Fruit fly (Drosophila melanogaster) whole organism, embryonic: ENCODE results near the gene CG31816.

ENCODE experiments used
- Atf-2 ChIP-seq: fragments of 200-800 bp; sonication (Bioruptor generic); optimal IDR thresholded peaks from 2 replicates; lab custom pipeline; 2016; ENCODE audit warnings: missing biosample characterization, missing genetic modification characterization
- CG10366 ChIP-seq: fragments of 200-800 bp; sonication (Bioruptor generic); IDR thresholded peaks from 2 replicates; pipeline ENCODE4 v1.3.6; 2022; ENCODE audit warnings: missing biosample characterization, missing genetic modification characterization
- CG10959 ChIP-seq: fragments of 200-800 bp; sonication (Bioruptor generic); IDR thresholded peaks from 2 replicates; pipeline ENCODE4 v1.3.6; 2022; ENCODE audit warnings: missing biosample characterization, missing genetic modification characterization
- CG11723 ChIP-seq: fragments of 200-800 bp; sonication (Bioruptor generic); optimal IDR thresholded peaks from 2 replicates; lab custom pipeline; 2017; ENCODE audit warnings: missing biosample characterization, mild to moderate bottlenecking, missing genetic modification characterization
- CG12769 ChIP-seq: fragments of 200-800 bp; sonication (Bioruptor generic); optimal IDR thresholded peaks from 2 replicates; lab custom pipeline; 2019; ENCODE audit warnings: missing biosample characterization, mild to moderate bottlenecking, missing genetic modification characterization, moderate library complexity
- CG12942 ChIP-seq: fragments of 200-800 bp; sonication (Bioruptor generic); optimal IDR thresholded peaks from 3 replicates; lab custom pipeline; 2016; ENCODE audit warnings: missing biosample characterization, missing genetic modification characterization
- CG13296 ChIP-seq: fragments of 200-800 bp; sonication (Bioruptor generic); optimal IDR thresholded peaks from 3 replicates; lab custom pipeline; 2018; ENCODE audit warnings: missing biosample characterization, mild to moderate bottlenecking, missing genetic modification characterization
- CG14050 ChIP-seq: fragments of 200-800 bp; sonication (Bioruptor generic); IDR thresholded peaks from 3 replicates; pipeline ENCODE4 v1.3.6; 2022; ENCODE audit warnings: missing biosample characterization, missing genetic modification characterization
- CG14441 ChIP-seq: fragments of 200-800 bp; sonication (Bioruptor generic); IDR thresholded peaks from 2 replicates; pipeline ENCODE4 v1.3.6; 2022; ENCODE audit warnings: missing biosample characterization, missing genetic modification characterization
- CG14710 ChIP-seq: fragments of 200-800 bp; sonication (Bioruptor generic); optimal IDR thresholded peaks from 3 replicates; lab custom pipeline; 2019; ENCODE audit warnings: missing biosample characterization, mild to moderate bottlenecking, missing genetic modification characterization, moderate library complexity
- CG15011 ChIP-seq: fragments of 200-800 bp; sonication (Bioruptor generic); optimal IDR thresholded peaks from 3 replicates; lab custom pipeline; 2018; ENCODE audit warnings: missing biosample characterization, mild to moderate bottlenecking, missing genetic modification characterization
- CG15479 ChIP-seq: fragments of 200-800 bp; sonication (Bioruptor generic); optimal IDR thresholded peaks from 3 replicates; lab custom pipeline; 2019; ENCODE audit warnings: missing biosample characterization, mild to moderate bottlenecking, missing genetic modification characterization, moderate library complexity
- CG16863 ChIP-seq: fragments of 200-800 bp; sonication (Bioruptor generic); optimal IDR thresholded peaks from 3 replicates; lab custom pipeline; 2016; ENCODE audit warnings: missing biosample characterization, missing genetic modification characterization
- CG17186 ChIP-seq: fragments of 200-800 bp; sonication (Bioruptor generic); optimal IDR thresholded peaks from 3 replicates; lab custom pipeline; 2017; ENCODE audit warnings: missing biosample characterization, missing genetic modification reagents, missing genetic modification characterization
- CG18262 ChIP-seq: fragments of 200-800 bp; optimal IDR thresholded peaks from 3 replicates; lab custom pipeline; 2019; ENCODE audit warnings: missing biosample characterization, mild to moderate bottlenecking, missing genetic modification characterization, moderate library complexity
- CG18619 ChIP-seq: fragments of 200-800 bp; sonication (Bioruptor generic); optimal IDR thresholded peaks from 3 replicates; lab custom pipeline; 2017; ENCODE audit warnings: missing biosample characterization, mild to moderate bottlenecking, missing genetic modification characterization
- CG2202 ChIP-seq: fragments of 200-800 bp; sonication (Bioruptor generic); optimal IDR thresholded peaks from 2 replicates; lab custom pipeline; 2018; ENCODE audit warnings: missing biosample characterization, mild to moderate bottlenecking, missing genetic modification characterization
- CG2889 ChIP-seq: fragments of 200-800 bp; sonication (Bioruptor generic); IDR thresholded peaks from 3 replicates; pipeline ENCODE4 v1.3.6; 2022; ENCODE audit warnings: missing biosample characterization, missing genetic modification characterization
- CG30403 ChIP-seq: fragments of 200-800 bp; sonication (Bioruptor generic); optimal IDR thresholded peaks from 3 replicates; lab custom pipeline; 2016; ENCODE audit warnings: missing biosample characterization, missing genetic modification characterization
- CG33213 ChIP-seq: fragments of 200-800 bp; sonication (Bioruptor generic); optimal IDR thresholded peaks from 3 replicates; lab custom pipeline; 2016; ENCODE audit warnings: missing biosample characterization, missing genetic modification characterization
- CG3847 ChIP-seq: fragments of 200-800 bp; sonication (Bioruptor generic); IDR thresholded peaks from 2 replicates; pipeline ENCODE4 v1.3.6; 2022; ENCODE audit warnings: missing biosample characterization, missing genetic modification characterization
- CG5180 ChIP-seq: fragments of 200-800 bp; sonication (Bioruptor generic); optimal IDR thresholded peaks from 3 replicates; lab custom pipeline; 2017; ENCODE audit warnings: missing biosample characterization, missing genetic modification characterization, mild to moderate bottlenecking, moderate library complexity, missing genetic modification reagents
- CG6175 ChIP-seq: fragments of 200-800 bp; sonication (Bioruptor generic); IDR thresholded peaks from 3 replicates; pipeline ENCODE4 v1.3.6; 2022; ENCODE audit warnings: missing biosample characterization, missing genetic modification characterization
- CG6272 ChIP-seq: fragments of 200-800 bp; sonication (Bioruptor generic); IDR thresholded peaks from 2 replicates; pipeline ENCODE4 v1.3.6; 2022; ENCODE audit warnings: missing biosample characterization, missing genetic modification characterization
- CG6689 ChIP-seq: fragments of 200-800 bp; sonication (Bioruptor generic); IDR thresholded peaks from 2 replicates; pipeline ENCODE4 v1.3.6; 2022; ENCODE audit warnings: missing biosample characterization, missing genetic modification characterization
- CG7357 ChIP-seq: fragments of 200-800 bp; sonication (Bioruptor generic); IDR thresholded peaks from 3 replicates; pipeline ENCODE4 v1.3.6; 2022; ENCODE audit warnings: missing biosample characterization, missing genetic modification characterization
- CG9727 ChIP-seq: fragments of 200-800 bp; sonication (Bioruptor generic); optimal IDR thresholded peaks from 3 replicates; lab custom pipeline; 2017; ENCODE audit warnings: missing biosample characterization, mild to moderate bottlenecking, missing genetic modification characterization
- Doc2 ChIP-seq: fragments of 200-800 bp; sonication (Bioruptor generic); IDR thresholded peaks from 2 replicates; pipeline ENCODE4 v1.3.6; 2022; ENCODE audit warnings: missing biosample characterization, missing genetic modification characterization
- Eip74EF ChIP-seq, 2 experiments: fragments of 200-800 bp in 1 of 2; fragments of >200 bp in 1 of 2; sonication (Bioruptor generic) in 1 of 2; optimal IDR thresholded peaks; 2 replicates each; lab custom pipeline; 2017 to 2019; ENCODE audit warnings: missing biosample characterization in 2 of 2, missing genetic modification characterization in 2 of 2, mild to moderate bottlenecking in 1 of 2, moderate library complexity in 1 of 2
- MESR4 ChIP-seq: fragments of 200-800 bp; sonication (Bioruptor generic); optimal IDR thresholded peaks from 2 replicates; lab custom pipeline; 2018; ENCODE audit warnings: missing biosample characterization, mild to moderate bottlenecking, missing genetic modification characterization, moderate library complexity
- Meics ChIP-seq: fragments of 200-800 bp; sonication (Bioruptor generic); optimal IDR thresholded peaks from 2 replicates; lab custom pipeline; 2017; ENCODE audit warnings: missing biosample characterization, mild to moderate bottlenecking, missing genetic modification characterization
- amos ChIP-seq: fragments of 200-800 bp; sonication (Bioruptor generic); IDR thresholded peaks from 2 replicates; pipeline ENCODE4 v1.3.6; 2022; ENCODE audit warnings: missing biosample characterization, missing genetic modification characterization; ENCODE audit not compliant: partially characterized antibody
- chinmo ChIP-seq: fragments of 200-800 bp; sonication (Bioruptor generic); IDR thresholded peaks from 4 replicates; pipeline ENCODE4 v1.3.6; 2022; ENCODE audit warnings: missing biosample characterization, missing genetic modification characterization; ENCODE audit not compliant: partially characterized antibody
- crp ChIP-seq, 2 experiments: fragments of 200-800 bp; sonication (Bioruptor generic); optimal IDR thresholded peaks; 2 replicates in 1 of 2; 3 replicates in 1 of 2; lab custom pipeline; 2017; ENCODE audit warnings: missing biosample characterization in 2 of 2, missing genetic modification characterization in 2 of 2, mild to moderate bottlenecking in 1 of 2, moderate library complexity in 1 of 2
- dimm ChIP-seq: fragments of 200-800 bp; sonication (Bioruptor generic); IDR thresholded peaks from 2 replicates; pipeline ENCODE4 v1.3.6; 2022; ENCODE audit warnings: missing biosample characterization, missing genetic modification characterization
- ems ChIP-seq: fragments of 200-800 bp; sonication (Bioruptor generic); optimal IDR thresholded peaks from 3 replicates; lab custom pipeline; 2016; ENCODE audit warnings: missing biosample characterization, missing genetic modification characterization
- gem ChIP-seq: fragments of 200-800 bp; sonication (Bioruptor generic); optimal IDR thresholded peaks from 2 replicates; lab custom pipeline; 2019; ENCODE audit warnings: missing biosample characterization, mild to moderate bottlenecking, missing genetic modification characterization, moderate library complexity
- klu ChIP-seq: fragments of 200-800 bp; sonication (Bioruptor generic); IDR thresholded peaks from 2 replicates; pipeline ENCODE4 v1.3.6; 2022; ENCODE audit warnings: missing biosample characterization, missing genetic modification characterization
- lbe ChIP-seq: fragments of 200-800 bp; sonication (Bioruptor generic); optimal IDR thresholded peaks from 2 replicates; lab custom pipeline; 2016; ENCODE audit warnings: missing biosample characterization, mild to moderate bottlenecking, missing genetic modification characterization
- ranshi ChIP-seq: fragments of 200-800 bp; sonication (Bioruptor generic); IDR thresholded peaks from 2 replicates; pipeline ENCODE4 v1.3.6; 2022; ENCODE audit warnings: missing biosample characterization, missing genetic modification characterization
- run ChIP-seq: fragments of 200-800 bp; sonication (Bioruptor generic); optimal IDR thresholded peaks from 3 replicates; lab custom pipeline; 2018; ENCODE audit warnings: missing biosample characterization, mild to moderate bottlenecking, missing genetic modification characterization
- salm ChIP-seq: fragments of 200-800 bp; sonication (Bioruptor generic); optimal IDR thresholded peaks from 2 replicates; lab custom pipeline; 2018; ENCODE audit warnings: missing biosample characterization, mild to moderate bottlenecking, missing genetic modification characterization
- sc ChIP-seq, 3 experiments: fragments of >200 bp in 2 of 3; fragments of 200-800 bp in 1 of 3; sonication (Bioruptor generic) in 1 of 3; optimal IDR thresholded peaks; 2 replicates in 2 of 3; 3 replicates in 1 of 3; lab custom pipeline; 2017; ENCODE audit warnings: mild to moderate bottlenecking in 1 of 3, missing biosample characterization in 1 of 3, missing genetic modification characterization in 1 of 3, missing genetic modification reagents in 1 of 3
- sens-2 ChIP-seq: fragments of 200-800 bp; sonication (Bioruptor generic); IDR thresholded peaks from 2 replicates; pipeline ENCODE4 v1.3.6; 2022; ENCODE audit warnings: missing biosample characterization, missing genetic modification characterization
- sob ChIP-seq: fragments of 200-800 bp; sonication (Bioruptor generic); IDR thresholded peaks from 2 replicates; pipeline ENCODE4 v1.3.6; 2022; ENCODE audit warnings: missing biosample characterization, missing genetic modification characterization
- ttk ChIP-seq: fragments of 200-800 bp; sonication (Bioruptor generic); IDR thresholded peaks from 2 replicates; pipeline ENCODE4 v2.1.2; 2022; ENCODE audit warnings: missing biosample characterization, missing genetic modification characterization
- twi ChIP-seq: fragments of 200-800 bp; optimal IDR thresholded peaks from 2 replicates; lab custom pipeline; 2019; ENCODE audit warnings: missing biosample characterization, mild to moderate bottlenecking, missing genetic modification characterization, moderate library complexity
- vfl ChIP-seq: fragments of 200-800 bp; sonication (Bioruptor generic); optimal IDR thresholded peaks from 2 replicates; lab custom pipeline; 2016; ENCODE audit warnings: missing biosample characterization, missing genetic modification characterization
- zen2 ChIP-seq: fragments of 200-800 bp; sonication (Bioruptor generic); IDR thresholded peaks from 3 replicates; pipeline ENCODE4 v1.3.6; 2022; ENCODE audit warnings: missing biosample characterization, missing genetic modification characterization; ENCODE audit not compliant: partially characterized antibody
- zfh1 ChIP-seq: fragments of 200-800 bp; sonication (Bioruptor generic); IDR thresholded peaks from 3 replicates; pipeline ENCODE4 v1.3.6; 2022; ENCODE audit warnings: missing biosample characterization, missing genetic modification characterization

The CG31816 gene

dm6 chr2L:16526015-16526518 is 16.3 kb upstream of the CG31816 start (continued):
- TF ChIP-seq CG14441 (GFP tag; lab: Robert Waterston, UW) (peak; percentile 60), CG18262 (tag; lab: Kevin White, UChicago) (no peak), CG7357 (GFP tag; lab: Robert Waterston, UW) (no peak), Doc2 (no peak), CG2889 (GFP tag; lab: Robert Waterston, UW) (no peak), gem (tag; lab: Kevin White, UChicago) (no peak), MESR4 (no peak), chinmo (GFP tag; lab: Robert Waterston, UW) (peak; percentile 100), Meics (GFP tag; lab: Kevin White, UChicago) (no peak), CG3847 (GFP tag; lab: Robert Waterston, UW) (peak; percentile 9; the same call in 1 of the 2 replicates), sens-2 (GFP tag; lab: Robert Waterston, UW) (no peak), CG2202 (tag; lab: Kevin White, UChicago) (peak; percentile 33), CG6272 (GFP tag; lab: Robert Waterston, UW) (no peak), run (tag; lab: Kevin White, UChicago) (no peak), CG12942 (GFP tag; lab: Kevin White, UChicago) (no peak), salm (tag; lab: Kevin White, UChicago) (peak; percentile 11), lbe (GFP tag; lab: Kevin White, UChicago) (peak; percentile 70), CG14710 (tag; lab: Kevin White, UChicago) (no peak), ems (GFP tag; lab: Kevin White, UChicago) (no peak), CG14050 (GFP tag; lab: Robert Waterston, UW) (no peak), zen2 (GFP tag; lab: Robert Waterston, UW) (no peak), CG12769 (tag; lab: Kevin White, UChicago) (peak; percentile 92), sc (optimal IDR thresholded peaks at IDR 0.05; lab: Kevin White, UChicago) (no peak), sc (GFP tag; optimal IDR thresholded peaks at IDR 0.05; lab: Kevin White, UChicago) (no peak), CG17186 (GFP tag; lab: Kevin White, UChicago) (no peak), CG10959 (GFP tag; lab: Robert Waterston, UW) (no peak), dimm (GFP tag; lab: Robert Waterston, UW) (no peak), ranshi (GFP tag; lab: Robert Waterston, UW) (no peak; the same call in 1 of the 2 replicates), twi (tag; lab: Kevin White, UChicago) (peak; percentile 1), CG33213 (GFP tag; lab: Kevin White, UChicago) (no peak), CG11723 (GFP tag; lab: Kevin White, UChicago) (no peak), CG16863 (GFP tag; lab: Kevin White, UChicago) (no peak), sob (GFP tag; lab: Robert Waterston, UW) (peak; percentile 17; the same call in 1 of the 2 replicates), amos (no peak; the same call in 1 of the 2 replicates), vfl (GFP tag; lab: Kevin White, UChicago) (no peak), klu (GFP tag; lab: Robert Waterston, UW) (0 out of 2 replicates have a peak, but pooled peaks have one; percentile 40), ttk (GFP tag; lab: Robert Waterston, UW) (no peak), zfh1 (GFP tag; lab: Robert Waterston, UW) (no peak), CG15011 (GFP tag; lab: Kevin White, UChicago) (no peak), CG9727 (GFP tag; lab: Kevin White, UChicago) (peak; percentile 25), CG13296 (GFP tag; lab: Kevin White, UChicago) (peak; percentile 31), Eip74EF (GFP tag; optimal IDR thresholded peaks at IDR 0.05; lab: Kevin White, UChicago) (peak in 1 of 2 experiments; percentile 68), CG15479 (GFP tag; lab: Kevin White, UChicago) (no peak), CG6175 (GFP tag; lab: Robert Waterston, UW) (peak; percentile 45; the same call in 1 of the 3 replicates), CG30403 (GFP tag; lab: Kevin White, UChicago) (no peak), CG5180 (GFP tag; lab: Kevin White, UChicago) (no peak), CG18619 (GFP tag; lab: Kevin White, UChicago) (no peak), Atf-2 (no peak), CG10366 (no peak), crp (GFP tag; optimal IDR thresholded peaks at IDR 0.05; lab: Kevin White, UChicago) (no peak), CG6689 (GFP tag; lab: Robert Waterston, UW) (0 out of 2 replicates have a peak, but pooled peaks have one; percentile 7)
